Fruit fly (Drosophila melanogaster) ovary, adult (tissue): ENCODE results near the gene CG1354.

Experiments
- CG17801 ChIP-seq: fragments of 200-800 bp; optimal IDR thresholded peaks from 2 replicates; lab custom pipeline; 2019; ENCODE audit warnings: missing biosample characterization, mild to moderate bottlenecking, missing genetic modification characterization, moderate library complexity; ENCODE audit not compliant: partially characterized antibody

Gene CG1354

dm6 chrX:9771084-9771483 is 7.5 kb upstream of the CG1354 start:
- no peak for TF ChIP-seq CG17801 (GFP tag; lab: Kevin White, UChicago)

- TF ChIP-seq CG17801 (GFP tag; lab: Kevin White, UChicago), result no peak
Measured at dm6 chrX:9782923-9783322, 4.4 kb downstream of the CG1354 start, which contains the start of gene CARPB. CARPB (plus strand) TSS chrX:9783223.

dm6 chrX:9787363-9787762 is 8.8 kb downstream of the CG1354 start:
- TF ChIP-seq CG17801 (GFP tag; lab: Kevin White, UChicago), result no peak

- TF ChIP-seq CG17801 (GFP tag; lab: Kevin White, UChicago), result no peak
Measured at dm6 chrX:9787941-9788340, 9.4 kb downstream of the CG1354 start.

dm6 chrX:9794290-9794689 is 15.7 kb downstream of the CG1354 start:
- no peak for TF ChIP-seq CG17801 (GFP tag; lab: Kevin White, UChicago)

- no peak for TF ChIP-seq CG17801 (GFP tag; lab: Kevin White, UChicago)
Measured at dm6 chrX:9812579-9812978, 34.0 kb downstream of the CG1354 start.

dm6 chrX:9816063-9816462 is 37.5 kb downstream of the CG1354 start:
- no peak for TF ChIP-seq CG17801 (GFP tag; lab: Kevin White, UChicago)

- TF ChIP-seq CG17801 (GFP tag; lab: Kevin White, UChicago), result no peak
Measured at dm6 chrX:9829896-9830295, 51.4 kb downstream of the CG1354 start.
